Fruit fly (Drosophila melanogaster) whole organism, pupa: ENCODE results near the gene Tcs3.

Experiments
- CG10348 ChIP-seq: fragments of 200-800 bp; sonication (Bioruptor generic); IDR thresholded peaks from 2 replicates; pipeline ENCODE4 v1.3.6; 2022; ENCODE audit warnings: missing biosample characterization, missing genetic modification characterization
- CG12605 ChIP-seq: fragments of 200-800 bp; sonication (Bioruptor generic); IDR thresholded peaks from 2 replicates; pipeline ENCODE4 v1.3.6; 2022; ENCODE audit warnings: missing biosample characterization, missing genetic modification characterization
- CG13204 ChIP-seq: fragments of 200-800 bp; sonication (Bioruptor generic); optimal IDR thresholded peaks from 2 replicates; lab custom pipeline; 2018; ENCODE audit warnings: missing biosample characterization, mild to moderate bottlenecking, missing genetic modification characterization, moderate library complexity
- CG14655 ChIP-seq: fragments of 200-800 bp; sonication (Bioruptor generic); optimal IDR thresholded peaks from 3 replicates; lab custom pipeline; 2017; ENCODE audit warnings: mild to moderate bottlenecking, missing biosample characterization, missing genetic modification reagents, missing genetic modification characterization
- CG15710 ChIP-seq: fragments of 200-800 bp; sonication (Bioruptor generic); optimal IDR thresholded peaks from 2 replicates; lab custom pipeline; 2018; ENCODE audit warnings: missing biosample characterization, mild to moderate bottlenecking, missing genetic modification characterization, moderate library complexity
- CG17806 ChIP-seq: fragments of 200-800 bp; sonication (Bioruptor generic); optimal IDR thresholded peaks from 2 replicates; lab custom pipeline; 2018; ENCODE audit warnings: missing biosample characterization, mild to moderate bottlenecking, missing genetic modification characterization, moderate library complexity
- CG32121 ChIP-seq: fragments of 200-800 bp; sonication (Bioruptor generic); IDR thresholded peaks from 2 replicates; pipeline ENCODE4 v1.3.6; 2022; ENCODE audit warnings: missing biosample characterization, missing genetic modification characterization
- CG34367 ChIP-seq: fragments of 200-800 bp; sonication (Bioruptor generic); optimal IDR thresholded peaks from 2 replicates; lab custom pipeline; 2018; ENCODE audit warnings: missing biosample characterization, mild to moderate bottlenecking, missing genetic modification characterization
- CG4496 ChIP-seq: fragments of 200-800 bp; sonication (Bioruptor generic); IDR thresholded peaks from 3 replicates; pipeline ENCODE4 v1.3.6; 2022; ENCODE audit warnings: missing biosample characterization, missing genetic modification characterization
- CG8159 ChIP-seq: fragments of 200-800 bp; sonication (Bioruptor generic); optimal IDR thresholded peaks from 3 replicates; lab custom pipeline; 2018; ENCODE audit warnings: missing biosample characterization, mild to moderate bottlenecking, missing genetic modification characterization, moderate library complexity
- CG8301 ChIP-seq: fragments of 200-800 bp; sonication (Bioruptor generic); optimal IDR thresholded peaks from 2 replicates; lab custom pipeline; 2018; ENCODE audit warnings: missing biosample characterization, mild to moderate bottlenecking, missing genetic modification characterization
- CG9948 ChIP-seq: fragments of 200-800 bp; sonication (Bioruptor generic); optimal IDR thresholded peaks from 2 replicates; lab custom pipeline; 2018; ENCODE audit warnings: missing biosample characterization, mild to moderate bottlenecking, missing genetic modification characterization, moderate library complexity
- D1 ChIP-seq: fragments of 200-800 bp; sonication (Bioruptor generic); optimal IDR thresholded peaks from 2 replicates; lab custom pipeline; 2018; ENCODE audit warnings: missing biosample characterization, mild to moderate bottlenecking, missing genetic modification characterization, moderate library complexity
- EcR ChIP-seq: fragments of 200-800 bp; sonication (Bioruptor generic); optimal IDR thresholded peaks from 3 replicates; lab custom pipeline; 2019; ENCODE audit warnings: missing biosample characterization, missing genetic modification characterization, mild to moderate bottlenecking, moderate library complexity, missing genetic modification reagents
- Ets98B ChIP-seq: fragments of 200-800 bp; sonication (Bioruptor generic); IDR thresholded peaks from 2 replicates; pipeline ENCODE4 v1.3.6; 2022; ENCODE audit warnings: missing biosample characterization, missing genetic modification characterization
- Pif1A ChIP-seq: fragments of 200-800 bp; sonication (Bioruptor generic); optimal IDR thresholded peaks from 3 replicates; lab custom pipeline; 2016; ENCODE audit warnings: missing biosample characterization, missing genetic modification characterization
- Pif1B ChIP-seq: fragments of 200-800 bp; sonication (Bioruptor generic); optimal IDR thresholded peaks from 3 replicates; lab custom pipeline; 2016; ENCODE audit warnings: missing biosample characterization, missing genetic modification characterization
- Snoo ChIP-seq: fragments of 200-800 bp; sonication (Bioruptor generic); optimal IDR thresholded peaks from 3 replicates; lab custom pipeline; 2017; ENCODE audit warnings: missing biosample characterization, mild to moderate bottlenecking, missing genetic modification characterization, inconsistent platforms
- fd96Ca ChIP-seq: fragments of 200-800 bp; sonication (Bioruptor generic); IDR thresholded peaks from 3 replicates; pipeline ENCODE4 v1.3.6; 2022; ENCODE audit warnings: missing biosample characterization, missing genetic modification characterization
- gl ChIP-seq: fragments of 200-800 bp; sonication (Bioruptor generic); optimal IDR thresholded peaks from 2 replicates; lab custom pipeline; 2018; ENCODE audit warnings: missing biosample characterization, mild to moderate bottlenecking, missing genetic modification characterization
- rn ChIP-seq: fragments of 200-800 bp; sonication (Bioruptor generic); IDR thresholded peaks from 2 replicates; pipeline ENCODE4 v1.3.6; 2022; ENCODE audit warnings: missing biosample characterization, missing genetic modification characterization

The Tcs3 gene

dm6 chr3L:16359219-16359748 lies 7.5 kb downstream of the Tcs3 start, which contains the start of gene ringer:
Gene ringer, minus strand, starts transcription at chr3L:16359428.
- no peak for TF ChIP-seq CG10348
- TF ChIP-seq CG32121 = no peak
- TF ChIP-seq CG15710 (tag; lab: Kevin White, UChicago) = no peak
- TF ChIP-seq CG17806 = no peak
- TF ChIP-seq CG14655 (GFP tag; lab: Kevin White, UChicago) = no peak
- no peak for TF ChIP-seq D1 (tag; lab: Kevin White, UChicago)

DNA sequence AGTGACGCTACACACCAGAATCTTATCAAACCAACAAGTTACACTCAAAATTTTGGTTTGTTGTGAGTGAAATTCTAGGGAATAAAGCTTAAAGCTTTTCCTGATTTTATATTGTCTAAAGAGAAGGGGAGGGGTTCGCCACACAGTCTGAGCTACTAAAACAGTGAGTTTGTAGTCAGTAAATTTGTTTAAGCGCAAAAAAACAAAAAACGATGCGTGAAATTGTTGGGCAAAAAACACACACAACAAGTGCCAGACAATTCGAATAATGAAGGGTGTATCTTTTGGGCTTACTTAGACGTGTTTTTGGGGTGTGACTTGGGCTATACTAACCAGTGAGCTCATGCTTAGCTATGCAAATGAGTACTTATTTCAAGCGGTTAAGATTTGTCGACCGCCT lies 8.0 kb downstream of the Tcs3 start:
- TF ChIP-seq Pif1B (no peak), gl (no peak), CG14655 (GFP tag; lab: Kevin White, UChicago) (no peak), EcR (GFP tag; lab: Kevin White, UChicago) (no peak)

DNA sequence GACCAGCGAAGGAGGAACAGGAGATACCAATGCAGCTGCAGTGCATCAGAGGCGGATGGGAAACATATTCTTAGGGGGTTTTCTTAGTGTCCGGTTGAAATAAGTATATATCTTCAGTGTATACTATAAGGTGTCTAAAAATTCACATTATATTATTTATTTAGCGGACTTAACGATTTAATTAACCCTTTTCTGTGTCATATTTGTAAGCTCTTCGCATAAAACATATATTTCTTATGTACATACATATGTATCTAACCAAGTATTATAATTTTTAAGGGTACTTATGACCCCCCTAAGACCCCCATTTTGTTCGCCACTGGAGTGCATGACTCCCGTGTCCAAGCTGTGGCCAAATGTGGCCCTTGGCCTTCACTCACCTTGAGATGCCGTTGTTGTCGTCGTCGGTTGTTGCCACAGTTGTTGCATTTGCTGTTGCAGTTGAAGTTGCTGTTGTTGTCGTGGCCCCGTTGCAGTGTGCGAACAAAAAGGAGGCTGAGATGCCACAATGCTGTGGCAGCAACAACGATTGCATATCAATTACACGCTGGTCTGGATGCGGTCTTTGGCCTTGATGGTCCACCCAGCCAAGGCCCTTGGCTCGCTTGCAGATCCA lies 9.5 kb downstream of the Tcs3 start:
- TF ChIP-seq CG32121 (no peak), CG8301 (tag; lab: Kevin White, UChicago) (peak; percentile 67), CG17806 (peak; percentile 94), EcR (GFP tag; lab: Kevin White, UChicago) (peak; percentile 91), Ets98B (GFP tag; lab: Robert Waterston, UW) (no peak), CG10348 (no peak), fd96Ca (GFP tag; lab: Robert Waterston, UW) (0 out of 3 replicates have a peak, but pooled peaks have one; percentile 22), CG13204 (GFP tag; lab: Kevin White, UChicago) (peak; percentile 90), Pif1A (GFP tag; lab: Kevin White, UChicago) (peak; percentile 83), CG14655 (GFP tag; lab: Kevin White, UChicago) (peak; percentile 83), CG9948 (tag; lab: Kevin White, UChicago) (peak; percentile 98), D1 (tag; lab: Kevin White, UChicago) (peak; percentile 93), CG15710 (tag; lab: Kevin White, UChicago) (peak; percentile 97), Pif1B (peak; percentile 84), CG4496 (GFP tag; lab: Robert Waterston, UW) (no peak), CG8159 (tag; lab: Kevin White, UChicago) (peak; percentile 98), rn (GFP tag; lab: Robert Waterston, UW) (no peak), CG34367 (peak; percentile 95), gl (peak; percentile 86), CG12605 (no peak), Snoo (tag; lab: Kevin White, UChicago) (peak; percentile 73)

DNA sequence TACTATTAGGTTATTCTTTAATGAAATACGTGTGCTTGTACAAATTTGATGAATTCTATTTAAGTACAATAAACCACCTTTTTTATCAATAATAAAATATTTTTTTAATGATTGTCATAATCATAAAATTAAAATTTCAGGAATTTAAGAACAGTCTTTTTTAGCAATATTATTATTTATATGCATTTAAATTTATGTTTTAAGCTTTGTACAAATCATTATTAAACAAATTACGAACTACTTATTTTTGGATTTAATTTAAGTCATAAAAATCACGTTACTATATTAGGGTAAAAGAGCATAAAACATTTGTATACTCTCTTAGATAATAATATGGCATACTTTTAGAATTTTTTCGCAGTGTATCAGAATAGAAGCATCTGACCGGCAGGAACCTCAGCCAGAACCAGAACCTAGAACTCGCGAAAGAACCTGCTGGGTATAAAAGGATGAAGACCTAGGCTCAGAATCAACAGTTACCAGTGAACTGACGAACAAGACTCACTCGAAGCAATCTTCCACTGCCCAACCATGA lies 10.4 kb downstream of the Tcs3 start, which contains the start of gene Cpr72Ea:
Cpr72Ea (plus strand) TSS at position 485 of the 535 bp plus-strand sequence.
- TF ChIP-seq CG8159 (tag; lab: Kevin White, UChicago) (peak; percentile 72), CG32121 (no peak), CG15710 (tag; lab: Kevin White, UChicago) (peak; percentile 55), CG14655 (GFP tag; lab: Kevin White, UChicago) (peak; percentile 39), CG34367 (peak; percentile 17), D1 (tag; lab: Kevin White, UChicago) (peak; percentile 49), Snoo (tag; lab: Kevin White, UChicago) (no peak), CG9948 (tag; lab: Kevin White, UChicago) (peak; percentile 73), CG13204 (GFP tag; lab: Kevin White, UChicago) (no peak), CG8301 (tag; lab: Kevin White, UChicago) (no peak), gl (no peak), CG17806 (peak; percentile 6)

DNA sequence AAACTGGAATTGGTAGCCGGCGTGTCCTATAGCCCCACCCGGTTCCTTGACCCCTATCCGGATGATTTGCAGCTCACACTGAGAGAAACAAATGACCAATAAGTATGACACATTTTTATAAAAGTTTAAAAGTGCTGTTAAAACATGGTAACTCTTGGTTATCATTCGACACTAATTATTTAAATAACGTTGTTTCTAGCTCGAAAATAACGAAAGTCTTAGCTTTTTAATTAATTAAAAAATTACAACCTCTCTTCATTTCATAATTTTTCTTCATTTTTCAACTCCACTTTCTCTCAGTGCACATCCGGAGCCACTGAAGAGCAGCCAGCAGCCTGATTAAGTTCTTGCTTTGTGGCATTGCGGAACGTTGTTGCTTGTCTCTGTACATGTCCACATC lies 12.4 kb downstream of the Tcs3 start:
- TF ChIP-seq CG32121 (0 out of 2 replicates have a peak, but pooled peaks have one; percentile 24), D1 (tag; lab: Kevin White, UChicago) (peak; percentile 85), CG17806 (peak; percentile 90), CG8301 (tag; lab: Kevin White, UChicago) (peak; percentile 75), Snoo (tag; lab: Kevin White, UChicago) (peak; percentile 81), EcR (GFP tag; lab: Kevin White, UChicago) (peak; percentile 96), CG34367 (peak; percentile 85), Pif1A (GFP tag; lab: Kevin White, UChicago) (peak; percentile 81), gl (peak; percentile 76), Ets98B (GFP tag; lab: Robert Waterston, UW) (no peak), CG15710 (tag; lab: Kevin White, UChicago) (peak; percentile 90), CG9948 (tag; lab: Kevin White, UChicago) (peak; percentile 87), CG8159 (tag; lab: Kevin White, UChicago) (peak; percentile 92), fd96Ca (GFP tag; lab: Robert Waterston, UW) (no peak), CG14655 (GFP tag; lab: Kevin White, UChicago) (peak; percentile 85), CG13204 (GFP tag; lab: Kevin White, UChicago) (no peak), Pif1B (peak; percentile 86), CG12605 (peak; percentile 44; the same call in 1 of the 2 replicates), CG10348 (no peak), rn (GFP tag; lab: Robert Waterston, UW) (no peak), CG4496 (GFP tag; lab: Robert Waterston, UW) (0 out of 3 replicates have a peak, but pooled peaks have one; percentile 21)
- TF ChIP-seq, all 21 proteins: peak for 16
